Fruit fly (Drosophila melanogaster): Measurements from ENCODE around the gene CG8209.

The CG8209 gene

dm6 chr3L:7960707-7961695 lies 15.2 kb upstream of the CG8209 start (continued):
- peak; percentile 23 for TF ChIP-seq BtbVII (GFP tag; optimal IDR thresholded peaks at IDR 0.05)
- TF ChIP-seq odd (GFP tag; optimal IDR thresholded peaks at IDR 0.05) = peak; percentile 20
- no peak for TF ChIP-seq sc (optimal IDR thresholded peaks at IDR 0.05)
- TF ChIP-seq sc (GFP tag; optimal IDR thresholded peaks at IDR 0.05) = peak; percentile 42
- peak; percentile 61 for TF ChIP-seq kni (GFP tag; optimal IDR thresholded peaks at IDR 0.05)
- peak; percentile 65 for TF ChIP-seq CG13894 (tag; optimal IDR thresholded peaks at IDR 0.05)
- TF ChIP-seq CG16813 (GFP tag; IDR thresholded peaks at IDR 0.05; ENCODE audit: partially characterized antibody) = no peak
- peak; percentile 26 for TF ChIP-seq cwo (GFP tag; optimal IDR thresholded peaks at IDR 0.05)
- peak; percentile 11 for TF ChIP-seq CG13296 (GFP tag; optimal IDR thresholded peaks at IDR 0.05)
- TF ChIP-seq Awh (GFP tag; IDR thresholded peaks at IDR 0.05) = no peak
- TF ChIP-seq sob (GFP tag; IDR thresholded peaks at IDR 0.05) = no peak
- TF ChIP-seq CG31388 (GFP tag; optimal IDR thresholded peaks at IDR 0.05) = no peak
- TF ChIP-seq CG11723 (GFP tag; optimal IDR thresholded peaks at IDR 0.05) = peak; percentile 27
- peak; percentile 32 for TF ChIP-seq Hmr (GFP tag; optimal IDR thresholded peaks at IDR 0.05)
- TF ChIP-seq mirr (GFP tag; optimal IDR thresholded peaks at IDR 0.05) = peak; percentile 85
- peak; percentile 44 for TF ChIP-seq grn (GFP tag; optimal IDR thresholded peaks at IDR 0.05)
- peak; percentile 15 for TF ChIP-seq YL-1 (GFP tag; optimal IDR thresholded peaks at IDR 0.05)
- peak; percentile 11 for TF ChIP-seq bcd (GFP tag; optimal IDR thresholded peaks at IDR 0.05)
- peak; percentile 20 for TF ChIP-seq CTCF (GFP tag; optimal IDR thresholded peaks at IDR 0.05)
- TF ChIP-seq Med (GFP tag) = peak; percentile 76
- TF ChIP-seq Nf-YB (GFP tag; optimal IDR thresholded peaks at IDR 0.05) = peak; percentile 39
- peak; percentile 7 for TF ChIP-seq CG16863 (GFP tag; optimal IDR thresholded peaks at IDR 0.05)
- no peak for TF ChIP-seq D (optimal IDR thresholded peaks at IDR 0.05)
- peak; percentile 20 for TF ChIP-seq D (GFP tag; optimal IDR thresholded peaks at IDR 0.05)
- TF ChIP-seq Scr (GFP tag; IDR thresholded peaks at IDR 0.05; ENCODE audit: partially characterized antibody) = no peak
- peak; percentile 46 for TF ChIP-seq PHDP (tag; optimal IDR thresholded peaks at IDR 0.05)
- TF ChIP-seq CG17568 (GFP tag; optimal IDR thresholded peaks at IDR 0.05) = peak; percentile 19
- TF ChIP-seq twi (tag; optimal IDR thresholded peaks at IDR 0.05) = no peak
- TF ChIP-seq CG32767 (GFP tag; IDR thresholded peaks at IDR 0.05) = no peak
- TF ChIP-seq CG3407 (GFP tag; optimal IDR thresholded peaks at IDR 0.05) = peak; percentile 51
- TF ChIP-seq tin (GFP tag; optimal IDR thresholded peaks at IDR 0.05) = no peak
- TF ChIP-seq D19A (tag; optimal IDR thresholded peaks at IDR 0.05) = peak; percentile 53
- peak; percentile 46 for TF ChIP-seq CG15696 (tag; optimal IDR thresholded peaks at IDR 0.05)
- peak; percentile 5 for TF ChIP-seq CG8924 (tag; optimal IDR thresholded peaks at IDR 0.05)
- TF ChIP-seq CG14710 (tag; optimal IDR thresholded peaks at IDR 0.05) = peak; percentile 4
- peak; percentile 28 for TF ChIP-seq Side (GFP tag; optimal IDR thresholded peaks at IDR 0.05)
- no peak for TF ChIP-seq Dad (GFP tag; optimal IDR thresholded peaks at IDR 0.05)
- TF ChIP-seq HmgZ (tag; optimal IDR thresholded peaks at IDR 0.05) = no peak
- TF ChIP-seq CG9727 (GFP tag; optimal IDR thresholded peaks at IDR 0.05) = peak; percentile 45
- TF ChIP-seq Hr51 (GFP tag; optimal IDR thresholded peaks at IDR 0.05) = peak in 1 of 2 experiments; percentile 27
- 0 out of 3 replicates have a peak, but pooled peaks have one; percentile 40 for TF ChIP-seq z (GFP tag; IDR thresholded peaks at IDR 0.05)
- peak; percentile 12 for TF ChIP-seq CG1233 (GFP tag; optimal IDR thresholded peaks at IDR 0.05)
- TF ChIP-seq Lhr (GFP tag; optimal IDR thresholded peaks at IDR 0.05) = peak; percentile 23
- peak; percentile 30 for TF ChIP-seq Blimp-1 (GFP tag; optimal IDR thresholded peaks at IDR 0.05)
- no peak for TF ChIP-seq CG11398 (GFP tag; optimal IDR thresholded peaks at IDR 0.05)
- TF ChIP-seq otp (GFP tag; IDR thresholded peaks at IDR 0.05) = peak; percentile 67
- TF ChIP-seq CG14014 (GFP tag; IDR thresholded peaks at IDR 0.05) = no peak
- TF ChIP-seq Ets65A (GFP tag) = peak; percentile 91
